Fruit fly (Drosophila melanogaster): ENCODE measurements around the gene sqd.

Gene sqd

dm6 chr3R:13660924-13661659 is 15.0 kb upstream of the sqd start, which contains the start of gene B52 (continued):
- no peak for TF ChIP-seq bab2 (GFP tag; optimal IDR thresholded peaks at IDR 0.05)
- peak in 1 of 3 experiments; percentile 8 for TF ChIP-seq Stat92E (GFP tag; optimal IDR thresholded peaks at IDR 0.05)
- TF ChIP-seq CG8388 (GFP tag; optimal IDR thresholded peaks at IDR 0.05), result peak; percentile 40
- TF ChIP-seq nerfin-1 (tag; optimal IDR thresholded peaks at IDR 0.05), result peak; percentile 75
- TF ChIP-seq maf-S (GFP tag; optimal IDR thresholded peaks at IDR 0.05), result peak; percentile 42
- no peak for TF ChIP-seq twi (tag; optimal IDR thresholded peaks at IDR 0.05)
- peak; percentile 66 for TF ChIP-seq CG13775 (GFP tag; optimal IDR thresholded peaks at IDR 0.05)
- TF ChIP-seq kay (GFP tag; optimal IDR thresholded peaks at IDR 0.05), result no peak
- no peak for TF ChIP-seq tup (GFP tag; optimal IDR thresholded peaks at IDR 0.05)
- peak; percentile 8 for TF ChIP-seq CG12104 (GFP tag; optimal IDR thresholded peaks at IDR 0.05)
- no peak for TF ChIP-seq sc (optimal IDR thresholded peaks at IDR 0.05)
- TF ChIP-seq sc (GFP tag; optimal IDR thresholded peaks at IDR 0.05), result peak; percentile 23
- peak; percentile 34 for TF ChIP-seq pnt (GFP tag; optimal IDR thresholded peaks at IDR 0.05)
- TF ChIP-seq CG9876 (GFP tag; optimal IDR thresholded peaks at IDR 0.05), result peak; percentile 42
- no peak for TF ChIP-seq Atf-2 (GFP tag; optimal IDR thresholded peaks at IDR 0.05)
- TF ChIP-seq Ets65A (GFP tag), result peak; percentile 92
- TF ChIP-seq CG9727 (GFP tag; optimal IDR thresholded peaks at IDR 0.05), result peak; percentile 68
- peak; percentile 55 for TF ChIP-seq Scr (GFP tag; IDR thresholded peaks at IDR 0.05; ENCODE audit: partially characterized antibody)
- TF ChIP-seq CG5180 (GFP tag; optimal IDR thresholded peaks at IDR 0.05), result no peak
- TF ChIP-seq E2f1 (GFP tag; IDR thresholded peaks at IDR 0.05), result peak; percentile 84
- TF ChIP-seq CG4404 (GFP tag; IDR thresholded peaks at IDR 0.05), result 0 out of 2 replicates have a peak, but pooled peaks have one; percentile 16
- TF ChIP-seq CG2129 (GFP tag; IDR thresholded peaks at IDR 0.05; ENCODE audit: partially characterized antibody), result peak; percentile 18; the same call in 1 of the 2 replicates
- peak; percentile 47; the same call in 2 of the 3 replicates for TF ChIP-seq CG11093 (GFP tag; IDR thresholded peaks at IDR 0.05)
- TF ChIP-seq Antp (GFP tag; optimal IDR thresholded peaks at IDR 0.05), result peak; percentile 48
- TF ChIP-seq psq (GFP tag; optimal IDR thresholded peaks at IDR 0.05), result no peak
- peak; percentile 83 for TF ChIP-seq CG12071 (GFP tag; optimal IDR thresholded peaks at IDR 0.05)
- no peak for TF ChIP-seq Elba2 (GFP tag; optimal IDR thresholded peaks at IDR 0.05)
- TF ChIP-seq PHDP (tag; optimal IDR thresholded peaks at IDR 0.05), result peak; percentile 70
- TF ChIP-seq az2 (GFP tag; optimal IDR thresholded peaks at IDR 0.05), result peak; percentile 15
- peak; percentile 99 for TF ChIP-seq Ets97D (GFP tag; optimal IDR thresholded peaks at IDR 0.05)
- TF ChIP-seq ash1 (GFP tag; optimal IDR thresholded peaks at IDR 0.05), result peak; percentile 25
- TF ChIP-seq Pdp1 (GFP tag; optimal IDR thresholded peaks at IDR 0.05), result peak in 1 of 2 experiments; percentile 35
- TF ChIP-seq CkIIα-i1 (GFP tag; IDR thresholded peaks at IDR 0.05), result no peak
- TF ChIP-seq pho (GFP tag; optimal IDR thresholded peaks at IDR 0.05), result peak; percentile 54
- TF ChIP-seq CG31365 (tag; optimal IDR thresholded peaks at IDR 0.05), result peak; percentile 64
- peak; percentile 32 for TF ChIP-seq CG18262 (tag; optimal IDR thresholded peaks at IDR 0.05)
- no peak for TF ChIP-seq ftz-f1 (GFP tag; optimal IDR thresholded peaks at IDR 0.05)
- peak; percentile 8 for TF ChIP-seq D (optimal IDR thresholded peaks at IDR 0.05)
- TF ChIP-seq D (GFP tag; optimal IDR thresholded peaks at IDR 0.05), result peak; percentile 41
- peak; percentile 15 for TF ChIP-seq Dp (GFP tag; optimal IDR thresholded peaks at IDR 0.05)
- TF ChIP-seq CG7963 (GFP tag; IDR thresholded peaks at IDR 0.05; ENCODE audit: partially characterized antibody), result 0 out of 3 replicates have a peak, but pooled peaks have one; percentile 28
- TF ChIP-seq Nf-YB (GFP tag; optimal IDR thresholded peaks at IDR 0.05), result peak; percentile 42
- TF ChIP-seq CG11456 (GFP tag; IDR thresholded peaks at IDR 0.05), result peak; percentile 87
- peak; percentile 43 for TF ChIP-seq CG18011 (GFP tag; optimal IDR thresholded peaks at IDR 0.05)
- TF ChIP-seq zen (tag; optimal IDR thresholded peaks at IDR 0.05), result no peak
- no peak for TF ChIP-seq CG8478 (optimal IDR thresholded peaks at IDR 0.05)
- peak; percentile 64 for TF ChIP-seq CG13624 (GFP tag; optimal IDR thresholded peaks at IDR 0.05)
- TF ChIP-seq fru (optimal IDR thresholded peaks at IDR 0.05), result no peak
- TF ChIP-seq CG1602 (GFP tag; optimal IDR thresholded peaks at IDR 0.05), result peak; percentile 25
- peak; percentile 43; the same call in 1 of the 2 replicates for TF ChIP-seq CG3847 (GFP tag; IDR thresholded peaks at IDR 0.05)
